Fruit fly (Drosophila melanogaster) whole organism, wandering third instar larva: ENCODE measurements around the gene Nop56.

Experiments
- lola ChIP-seq: fragments of >200 bp; optimal IDR thresholded peaks from 2 replicates; lab custom pipeline; 2017; ENCODE audit warnings: missing biosample characterization, missing genetic modification characterization
- pan ChIP-seq: fragments of >200 bp; optimal IDR thresholded peaks from 2 replicates; lab custom pipeline; 2017
- tai ChIP-seq: sonication (Bioruptor generic); optimal IDR thresholded peaks from 2 replicates; lab custom pipeline; 2016; ENCODE audit warnings: missing biosample characterization, missing genetic modification characterization

DNA sequence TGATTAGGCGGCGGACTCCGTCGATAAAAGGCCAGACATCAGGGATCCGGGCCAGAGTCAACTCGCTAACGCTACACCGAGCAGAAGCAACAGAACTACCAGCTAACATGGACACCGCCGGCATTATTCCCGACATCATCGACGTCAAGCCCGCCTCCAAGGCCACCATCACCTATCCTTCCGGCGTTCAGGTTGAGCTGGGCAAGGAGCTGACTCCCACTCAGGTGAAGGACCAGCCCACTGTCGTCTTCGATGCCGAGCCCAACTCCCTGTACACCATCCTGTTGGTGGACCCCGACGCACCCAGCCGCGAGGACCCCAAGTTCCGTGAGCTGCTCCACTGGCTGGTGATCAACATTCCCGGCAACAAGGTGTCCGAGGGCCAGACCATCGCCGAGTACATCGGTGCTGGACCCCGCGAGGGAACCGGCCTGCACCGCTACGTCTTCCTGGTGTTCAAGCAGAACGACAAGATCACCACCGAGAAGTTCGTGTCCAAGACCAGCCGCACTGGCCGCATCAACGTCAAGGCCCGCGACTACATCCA, 45.2 kb upstream of the Nop56 start, which contains the start of gene Pebp1:
- TF ChIP-seq lola (GFP tag; lab: Kevin White, UChicago), result no peak
- TF ChIP-seq tai (GFP tag; lab: Kevin White, UChicago), result no peak
- no peak for TF ChIP-seq pan (lab: Kevin White, UChicago)
